Fruit fly (Drosophila melanogaster): Measurements from ENCODE around the gene CG8292.

DNA sequence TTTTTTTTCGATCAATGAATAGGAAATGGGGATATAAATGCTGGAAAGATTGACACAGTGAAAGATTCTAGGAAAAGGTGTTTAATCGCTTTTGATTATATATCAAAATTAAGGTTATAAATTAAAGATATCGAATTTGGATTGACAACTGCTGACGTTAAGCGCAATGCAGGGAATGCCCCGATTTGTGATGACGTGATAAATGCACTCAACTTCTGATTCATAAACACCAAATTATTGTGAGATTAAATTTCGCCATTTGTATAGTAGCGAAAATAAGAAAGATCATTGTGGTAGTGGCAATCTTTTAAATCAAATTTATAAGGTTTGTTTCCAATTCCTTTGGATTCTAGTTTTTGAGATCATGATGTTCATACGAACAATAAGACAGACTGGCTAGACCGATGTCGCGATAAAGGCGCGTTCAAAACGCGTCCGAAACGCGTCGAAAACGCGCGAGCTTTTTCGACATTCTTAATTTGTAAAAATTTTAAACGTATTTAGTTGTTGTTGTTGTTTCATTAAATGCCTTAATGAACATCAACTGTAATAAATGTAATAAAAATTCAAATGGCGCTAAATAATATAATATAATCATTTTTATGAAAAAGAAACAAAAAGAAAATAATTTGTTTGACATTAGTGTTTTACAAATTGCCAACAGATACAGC, 2.4 kb downstream of the CG8292 start, which contains the start of gene CG8349:
- TF ChIP-seq CG7045 (GFP tag; optimal IDR thresholded peaks at IDR 0.05) (no peak), CG14711 (tag; optimal IDR thresholded peaks at IDR 0.05) (no peak)

Measured in whole organism, adult.